Fruit fly (Drosophila melanogaster): ENCODE data around the gene CG7857.

Gene CG7857

dm6 chr3L:15534274-15535227, 29.9 kb upstream of the CG7857 start (continued):
- peak; percentile 57 for TF ChIP-seq fd96Cb (tag; optimal IDR thresholded peaks at IDR 0.05)
- TF ChIP-seq Eip74EF (GFP tag; optimal IDR thresholded peaks at IDR 0.05), result peak in 1 of 2 experiments; percentile 51
- TF ChIP-seq CG31441 (GFP tag; IDR thresholded peaks at IDR 0.05), result peak; percentile 59; the same call in 1 of the 2 replicates
- peak; percentile 62 for TF ChIP-seq Nf-YB (GFP tag; optimal IDR thresholded peaks at IDR 0.05)
- TF ChIP-seq CG11456 (GFP tag; IDR thresholded peaks at IDR 0.05), result peak; percentile 49; the same call in 1 of the 3 replicates
- 0 out of 3 replicates have a peak, but pooled peaks have one; percentile 38 for TF ChIP-seq ken (GFP tag; IDR thresholded peaks at IDR 0.05)
- TF ChIP-seq CG10366 (GFP tag; IDR thresholded peaks at IDR 0.05), result peak; percentile 51
- TF ChIP-seq Max (GFP tag; optimal IDR thresholded peaks at IDR 0.05), result peak; percentile 49
- TF ChIP-seq zf30C (GFP tag; optimal IDR thresholded peaks at IDR 0.05), result no peak
- peak; percentile 60 for TF ChIP-seq CG9215 (GFP tag; IDR thresholded peaks at IDR 0.05)
- TF ChIP-seq MBD-R2 (GFP tag; IDR thresholded peaks at IDR 0.05), result no peak
- peak; percentile 42 for TF ChIP-seq CG15601 (tag; optimal IDR thresholded peaks at IDR 0.05)
- TF ChIP-seq CG15269 (tag; optimal IDR thresholded peaks at IDR 0.05), result peak; percentile 71
- TF ChIP-seq Sox102F (GFP tag; optimal IDR thresholded peaks at IDR 0.05), result peak; percentile 52
- TF ChIP-seq CG12744 (GFP tag; optimal IDR thresholded peaks at IDR 0.05), result no peak
- TF ChIP-seq dmrt11E (tag; optimal IDR thresholded peaks at IDR 0.05), result peak; percentile 75
- TF ChIP-seq nerfin-1 (tag; optimal IDR thresholded peaks at IDR 0.05), result peak; percentile 53
- TF ChIP-seq TFAM (GFP tag; optimal IDR thresholded peaks at IDR 0.05), result no peak
- peak in 1 of 2 experiments; percentile 92 for TF ChIP-seq eve (GFP tag; optimal IDR thresholded peaks at IDR 0.05)
- peak; percentile 48 for TF ChIP-seq shn (GFP tag; optimal IDR thresholded peaks at IDR 0.05)
- peak; percentile 15 for TF ChIP-seq CG10654 (GFP tag; optimal IDR thresholded peaks at IDR 0.05)
- TF ChIP-seq Pdp1 (GFP tag; optimal IDR thresholded peaks at IDR 0.05), result peak; percentile 5 to 71
- TF ChIP-seq Bdp1 (GFP tag; optimal IDR thresholded peaks at IDR 0.05), result peak; percentile 1
- TF ChIP-seq CG10274 (GFP tag; optimal IDR thresholded peaks at IDR 0.05), result peak; percentile 43
- 0 out of 2 replicates have a peak, but pooled peaks have one; percentile 28 for TF ChIP-seq Taf1 (GFP tag; IDR thresholded peaks at IDR 0.05)
- no peak for TF ChIP-seq fru (optimal IDR thresholded peaks at IDR 0.05)
- TF ChIP-seq twi (tag; optimal IDR thresholded peaks at IDR 0.05), result peak; percentile 30
- TF ChIP-seq cato (GFP tag; optimal IDR thresholded peaks at IDR 0.05; ENCODE audit: borderline replicate concordance), result peak; percentile 45
- TF ChIP-seq Mes4 (GFP tag; optimal IDR thresholded peaks at IDR 0.05), result peak; percentile 46
- peak; percentile 84 for TF ChIP-seq CG13775 (GFP tag; optimal IDR thresholded peaks at IDR 0.05)
- TF ChIP-seq CG8089 (GFP tag; optimal IDR thresholded peaks at IDR 0.05), result peak; percentile 2
- peak; percentile 68 for TF ChIP-seq CG11504 (tag; optimal IDR thresholded peaks at IDR 0.05)
- TF ChIP-seq CG13424 (tag; optimal IDR thresholded peaks at IDR 0.05), result peak; percentile 68
- no peak for TF ChIP-seq CG16779 (GFP tag; IDR thresholded peaks at IDR 0.05)
- TF ChIP-seq CG10267 (tag; optimal IDR thresholded peaks at IDR 0.05), result peak; percentile 54
- TF ChIP-seq mld (GFP tag; IDR thresholded peaks at IDR 0.05; ENCODE audit: partially characterized antibody), result no peak
- TF ChIP-seq chinmo (GFP tag; IDR thresholded peaks at IDR 0.05; ENCODE audit: partially characterized antibody), result peak; percentile 97
- peak; percentile 21 for TF ChIP-seq CG8359 (GFP tag; optimal IDR thresholded peaks at IDR 0.05; ENCODE audit: borderline replicate concordance)
- no peak for TF ChIP-seq br (optimal IDR thresholded peaks at IDR 0.05)
- TF ChIP-seq CG30431 (GFP tag; optimal IDR thresholded peaks at IDR 0.05), result peak; percentile 36
- peak; percentile 20 for TF ChIP-seq zen (tag; optimal IDR thresholded peaks at IDR 0.05)
- peak; percentile 28 for TF ChIP-seq tin (GFP tag; optimal IDR thresholded peaks at IDR 0.05)
- TF ChIP-seq Hmx (GFP tag; optimal IDR thresholded peaks at IDR 0.05), result peak; percentile 49
- peak; percentile 66 for TF ChIP-seq CG8924 (tag; optimal IDR thresholded peaks at IDR 0.05)
- TF ChIP-seq p53 (GFP tag; optimal IDR thresholded peaks at IDR 0.05), result peak; percentile 16
- peak; percentile 52 for TF ChIP-seq CG33557 (GFP tag; optimal IDR thresholded peaks at IDR 0.05)
- no peak for TF ChIP-seq CG32767 (GFP tag; IDR thresholded peaks at IDR 0.05)
- TF ChIP-seq gro (GFP tag; optimal IDR thresholded peaks at IDR 0.05), result peak; percentile 48
